Worm (Caenorhabditis elegans) whole organism, L2 larva: ENCODE measurements around the gene F01G10.4.

Source experiments
- ZK546.5 ChIP-seq: sonication (generic microtip); optimal IDR thresholded peaks from 2 replicates; lab custom pipeline; 2017; ENCODE audit warnings: missing biosample characterization, missing genetic modification characterization
- blmp-1 ChIP-seq: sonication (generic microtip); optimal IDR thresholded peaks from 2 replicates; lab custom pipeline; 2017; ENCODE audit warnings: missing genetic modification characterization, mild to moderate bottlenecking, missing compliant biosample characterization, antibody characterized with exemption, moderate library complexity; ENCODE audit not compliant: insufficient read depth
- egl-27 ChIP-seq: sonication (generic microtip); optimal IDR thresholded peaks from 3 replicates; lab custom pipeline; 2017; ENCODE audit warnings: missing biosample characterization, missing genetic modification reagents, missing genetic modification characterization
- elt-1 ChIP-seq: fragments of 150-350 bp; optimal IDR thresholded peaks from 2 replicates; lab custom pipeline; 2014; ENCODE audit warnings: missing biosample characterization, missing genetic modification characterization
- lin-13 ChIP-seq: fragments of 150-350 bp; optimal IDR thresholded peaks from 2 replicates; lab custom pipeline; 2014; ENCODE audit warnings: missing biosample characterization, missing genetic modification reagents, missing genetic modification characterization
- lsy-2 ChIP-seq, 2 experiments: fragments of 150-350 bp in 1 of 2; sonication (generic microtip) in 1 of 2; optimal IDR thresholded peaks; 2 replicates each; lab custom pipeline; 2014 to 2017; ENCODE audit warnings: missing biosample characterization in 2 of 2, missing genetic modification characterization in 2 of 2
- mdl-1 ChIP-seq, 2 experiments: fragments of 150-350 bp in 1 of 2; sonication (generic microtip) in 1 of 2; optimal IDR thresholded peaks; 2 replicates each; lab custom pipeline; 2017; ENCODE audit warnings: missing biosample characterization in 2 of 2, missing genetic modification characterization in 2 of 2
- nhr-237 ChIP-seq: fragments of 150-350 bp; optimal IDR thresholded peaks from 2 replicates; lab custom pipeline; 2014; ENCODE audit warnings: missing biosample characterization, missing genetic modification characterization
- nhr-25 ChIP-seq: fragments of 150-350 bp; sonication (generic microtip); optimal IDR thresholded peaks from 3 replicates; lab custom pipeline; 2014; ENCODE audit warnings: missing biosample characterization, missing genetic modification characterization
- nhr-77 ChIP-seq: fragments of 150-350 bp; optimal IDR thresholded peaks from 2 replicates; lab custom pipeline; 2014; ENCODE audit warnings: missing biosample characterization, missing genetic modification characterization
- skn-1 ChIP-seq: sonication (generic microtip); optimal IDR thresholded peaks from 2 replicates; lab custom pipeline; 2017; ENCODE audit warnings: missing biosample characterization, missing genetic modification characterization
- sma-9 ChIP-seq, 2 experiments: fragments of 150-350 bp in 1 of 2; sonication (generic microtip) in 1 of 2; optimal IDR thresholded peaks; 2 replicates each; lab custom pipeline; 2014 to 2016; ENCODE audit warnings: missing genetic modification characterization in 2 of 2, mild to moderate bottlenecking in 1 of 2, missing biosample characterization in 1 of 2, missing compliant biosample characterization in 1 of 2, missing genetic modification reagents in 1 of 2, moderate library complexity in 1 of 2
- snpc-4 ChIP-seq: fragments of 150-350 bp; optimal IDR thresholded peaks from 2 replicates; lab custom pipeline; 2014; ENCODE audit warnings: missing biosample characterization, missing genetic modification characterization
- unc-39 ChIP-seq: fragments of 150-350 bp; optimal IDR thresholded peaks from 2 replicates; lab custom pipeline; 2014; ENCODE audit warnings: missing biosample characterization, missing genetic modification characterization

- TF ChIP-seq nhr-237 (tag; lab: Kevin White, UChicago) = no peak
- no peak for TF ChIP-seq snpc-4 (tag; lab: Kevin White, UChicago)
- no peak for TF ChIP-seq blmp-1 (tag; lab: Kevin White, UChicago)
- no peak for TF ChIP-seq lsy-2 (tag; optimal IDR thresholded peaks at IDR 0.05; lab: Kevin White, UChicago)
- TF ChIP-seq unc-39 (tag; lab: Kevin White, UChicago) = no peak
- no peak for TF ChIP-seq nhr-25 (tag; lab: Kevin White, UChicago)
- no peak for TF ChIP-seq nhr-77
- no peak for TF ChIP-seq ZK546.5 (tag; lab: Kevin White, UChicago)
- no peak for TF ChIP-seq skn-1 (tag; lab: Kevin White, UChicago)
- no peak for TF ChIP-seq egl-27 (tag; lab: Kevin White, UChicago)
- no peak for TF ChIP-seq lin-13 (GFP tag; lab: Kevin White, UChicago)
- TF ChIP-seq elt-1 (tag; lab: Kevin White, UChicago) = no peak
- no peak for TF ChIP-seq sma-9 (GFP tag; optimal IDR thresholded peaks at IDR 0.05; lab: Kevin White, UChicago)
- no peak for TF ChIP-seq sma-9 (tag; optimal IDR thresholded peaks at IDR 0.05; lab: Kevin White, UChicago)
- no peak for TF ChIP-seq mdl-1 (tag; optimal IDR thresholded peaks at IDR 0.05; lab: Kevin White, UChicago)
Measured at ce11 chrIV:10223723-10224122, 8.6 kb downstream of the F01G10.4 start, which contains the start of gene nas-12.
